Worm (Caenorhabditis elegans) whole organism, late embryonic: Measurements from ENCODE around the gene T05H4.4.

Source experiments
- fax-1 ChIP-seq: sonication (generic microtip); optimal IDR thresholded peaks from 2 replicates; lab custom pipeline; 2016; ENCODE audit warnings: missing genotype, missing genetic modification characterization, missing compliant biosample characterization
- pha-4 ChIP-seq: fragments of 150-350 bp; optimal IDR thresholded peaks from 2 replicates; lab custom pipeline; 2018; ENCODE audit warnings: missing biosample characterization, missing genetic modification reagents, missing genetic modification characterization
- sox-4 ChIP-seq: sonication (generic microtip); optimal IDR thresholded peaks from 2 replicates; lab custom pipeline; 2017; ENCODE audit warnings: mild to moderate bottlenecking, missing genetic modification characterization, inconsistent platforms, missing compliant biosample characterization

DNA sequence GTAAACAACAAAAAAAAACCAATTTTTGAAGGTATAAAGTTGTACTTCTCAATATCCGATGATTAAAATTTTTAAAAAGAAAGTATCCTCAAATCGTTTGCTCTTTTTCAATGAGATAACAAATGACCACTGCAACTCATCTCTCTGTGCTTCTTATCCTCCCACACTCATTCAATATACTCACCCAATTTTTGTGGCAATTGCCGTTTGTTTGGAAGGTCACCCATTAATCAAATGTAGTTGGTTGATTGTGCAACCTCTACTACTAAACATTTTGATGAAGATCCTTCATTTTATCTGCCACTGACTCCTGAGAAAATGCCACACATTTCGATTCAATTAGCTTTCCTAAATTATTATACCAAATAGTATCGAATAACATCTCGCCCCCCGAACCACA lies 29.0 kb downstream of the T05H4.4 start:
- TF ChIP-seq fax-1, result no peak
- TF ChIP-seq pha-4 (tag; lab: Kevin White, UChicago), result no peak
- TF ChIP-seq sox-4 (tag; lab: Kevin White, UChicago), result no peak
